Fruit fly (Drosophila melanogaster) whole organism, embryonic: Measurements from ENCODE around the gene dgt1.
A peak's percentile ranks its signal among the peaks of the same experiment; 100 is the strongest.

Source experiments
- CG10147 ChIP-seq: fragments of 200-800 bp; sonication (Bioruptor generic); optimal IDR thresholded peaks from 2 replicates; lab custom pipeline; 2019; ENCODE audit warnings: missing biosample characterization, mild to moderate bottlenecking, missing genetic modification characterization, moderate library complexity
- CG1024 ChIP-seq: fragments of 200-800 bp; sonication (Bioruptor generic); IDR thresholded peaks from 2 replicates; pipeline ENCODE4 v1.3.6; 2022; ENCODE audit warnings: missing biosample characterization, missing genetic modification characterization
- CG10654 ChIP-seq: fragments of 200-800 bp; sonication (Bioruptor generic); optimal IDR thresholded peaks from 2 replicates; lab custom pipeline; 2016; ENCODE audit warnings: missing biosample characterization, missing genetic modification characterization
- CG11247 ChIP-seq: fragments of 200-800 bp; sonication (Bioruptor generic); IDR thresholded peaks from 2 replicates; pipeline ENCODE4 v1.3.6; 2022; ENCODE audit warnings: missing biosample characterization, missing genetic modification characterization
- CG12155 ChIP-seq: fragments of 200-800 bp; sonication (Bioruptor generic); optimal IDR thresholded peaks from 3 replicates; lab custom pipeline; 2016; ENCODE audit warnings: missing biosample characterization, missing genetic modification characterization
- CG14667 ChIP-seq: fragments of 200-800 bp; sonication (Bioruptor generic); IDR thresholded peaks from 2 replicates; pipeline ENCODE4 v1.3.6; 2022; ENCODE audit warnings: missing biosample characterization, missing genetic modification characterization
- CG1603 ChIP-seq: fragments of 200-800 bp; sonication (Bioruptor generic); optimal IDR thresholded peaks from 2 replicates; lab custom pipeline; 2019; ENCODE audit warnings: missing biosample characterization, mild to moderate bottlenecking, missing genetic modification characterization, moderate library complexity
- CG16863 ChIP-seq: fragments of 200-800 bp; sonication (Bioruptor generic); optimal IDR thresholded peaks from 3 replicates; lab custom pipeline; 2016; ENCODE audit warnings: missing biosample characterization, missing genetic modification characterization
- CG18262 ChIP-seq: fragments of 200-800 bp; optimal IDR thresholded peaks from 3 replicates; lab custom pipeline; 2019; ENCODE audit warnings: missing biosample characterization, mild to moderate bottlenecking, missing genetic modification characterization, moderate library complexity
- CG34376 ChIP-seq: fragments of 200-800 bp; sonication (Bioruptor generic); optimal IDR thresholded peaks from 2 replicates; lab custom pipeline; 2018; ENCODE audit warnings: missing biosample characterization, mild to moderate bottlenecking, missing genetic modification characterization
- CG4328 ChIP-seq: fragments of 200-800 bp; sonication (Bioruptor generic); optimal IDR thresholded peaks from 3 replicates; lab custom pipeline; 2017; ENCODE audit warnings: missing biosample characterization, missing genetic modification reagents, missing genetic modification characterization
- CG4360 ChIP-seq: fragments of 200-800 bp; sonication (Bioruptor generic); IDR thresholded peaks from 2 replicates; pipeline ENCODE4 v1.3.6; 2022; ENCODE audit warnings: missing biosample characterization, missing genetic modification characterization
- CG6813 ChIP-seq: fragments of 200-800 bp; sonication (Bioruptor generic); optimal IDR thresholded peaks from 2 replicates; lab custom pipeline; 2017; ENCODE audit warnings: missing biosample characterization, missing genetic modification characterization, mild to moderate bottlenecking, moderate library complexity, missing genetic modification reagents
- CG7556 ChIP-seq: fragments of 200-800 bp; sonication (Bioruptor generic); optimal IDR thresholded peaks from 2 replicates; lab custom pipeline; 2017; ENCODE audit warnings: missing biosample characterization, mild to moderate bottlenecking, missing genetic modification characterization
- CG7745 ChIP-seq: fragments of 200-800 bp; sonication (Bioruptor generic); optimal IDR thresholded peaks from 2 replicates; lab custom pipeline; 2018; ENCODE audit warnings: missing biosample characterization, mild to moderate bottlenecking, missing genetic modification characterization, moderate library complexity
- CG8388 ChIP-seq: fragments of 200-800 bp; sonication (Bioruptor generic); optimal IDR thresholded peaks from 2 replicates; lab custom pipeline; 2019; ENCODE audit warnings: missing biosample characterization, mild to moderate bottlenecking, missing genetic modification characterization, moderate library complexity
- Chrac-16 ChIP-seq: fragments of 200-800 bp; sonication (Bioruptor generic); optimal IDR thresholded peaks from 3 replicates; lab custom pipeline; 2016; ENCODE audit warnings: missing biosample characterization, missing genetic modification characterization
- CkIIα-i1 ChIP-seq: fragments of 200-800 bp; sonication (Bioruptor generic); IDR thresholded peaks from 2 replicates; pipeline ENCODE4 v1.3.6; 2022; ENCODE audit warnings: missing biosample characterization, missing genetic modification characterization
- D19A ChIP-seq: fragments of 200-800 bp; optimal IDR thresholded peaks from 3 replicates; lab custom pipeline; 2019; ENCODE audit warnings: missing biosample characterization, mild to moderate bottlenecking, missing genetic modification characterization, moderate library complexity
- Deaf1 ChIP-seq: fragments of 200-800 bp; optimal IDR thresholded peaks from 3 replicates; lab custom pipeline; 2019; ENCODE audit warnings: missing biosample characterization, mild to moderate bottlenecking, missing genetic modification characterization, moderate library complexity
- Dip2 ChIP-seq: fragments of 200-800 bp; sonication (Bioruptor generic); IDR thresholded peaks from 2 replicates; pipeline ENCODE4 v1.3.6; 2022; ENCODE audit warnings: missing biosample characterization, missing genetic modification characterization
- Ets65A ChIP-seq: fragments of 200-800 bp; sonication (Bioruptor generic); peaks from one replicate; lab custom pipeline; 2016; ENCODE audit warnings: missing biosample characterization, missing genetic modification characterization
- Gug ChIP-seq: fragments of 200-800 bp; sonication (Bioruptor generic); IDR thresholded peaks from 4 replicates; pipeline ENCODE4 v1.3.6; 2022; ENCODE audit warnings: missing biosample characterization, missing genetic modification characterization
- HLHmδ ChIP-seq: fragments of 200-800 bp; sonication (Bioruptor generic); optimal IDR thresholded peaks from 2 replicates; lab custom pipeline; 2018; ENCODE audit warnings: missing biosample characterization, mild to moderate bottlenecking, missing genetic modification characterization, moderate library complexity
- Jarid2 ChIP-seq: fragments of 200-800 bp; sonication (Bioruptor generic); optimal IDR thresholded peaks from 3 replicates; lab custom pipeline; 2017; ENCODE audit warnings: mild to moderate bottlenecking, missing biosample characterization, missing genetic modification reagents, missing genetic modification characterization
- Poxn ChIP-seq: fragments of 200-800 bp; sonication (Bioruptor generic); IDR thresholded peaks from 2 replicates; pipeline ENCODE4 v1.3.6; 2022; ENCODE audit warnings: missing biosample characterization, missing genetic modification characterization
- Ptx1 ChIP-seq: fragments of 200-800 bp; sonication (Bioruptor generic); IDR thresholded peaks from 2 replicates; pipeline ENCODE4 v1.3.6; 2022; ENCODE audit warnings: missing biosample characterization, missing genetic modification characterization
- TFAM ChIP-seq: fragments of 200-800 bp; sonication (Bioruptor generic); optimal IDR thresholded peaks from 2 replicates; lab custom pipeline; 2017; ENCODE audit warnings: missing biosample characterization, missing genetic modification characterization, inconsistent platforms
- Vsx1 ChIP-seq: fragments of 200-800 bp; sonication (Bioruptor generic); optimal IDR thresholded peaks from 2 replicates; lab custom pipeline; 2017; ENCODE audit warnings: missing biosample characterization, mild to moderate bottlenecking, missing genetic modification characterization, missing genetic modification reagents
- ac ChIP-seq: fragments of 200-800 bp; sonication (Bioruptor generic); optimal IDR thresholded peaks from 3 replicates; lab custom pipeline; 2017; ENCODE audit warnings: missing biosample characterization, mild to moderate bottlenecking, missing genetic modification characterization
- al ChIP-seq: fragments of 200-800 bp; sonication (Bioruptor generic); IDR thresholded peaks from 2 replicates; pipeline ENCODE4 v1.3.6; 2022; ENCODE audit warnings: missing biosample characterization, missing genetic modification characterization
- btn ChIP-seq: fragments of 200-800 bp; sonication (Bioruptor generic); optimal IDR thresholded peaks from 2 replicates; lab custom pipeline; 2016; ENCODE audit warnings: missing biosample characterization, missing genetic modification characterization
- ems ChIP-seq: fragments of 200-800 bp; sonication (Bioruptor generic); optimal IDR thresholded peaks from 3 replicates; lab custom pipeline; 2016; ENCODE audit warnings: missing biosample characterization, missing genetic modification characterization
- en ChIP-seq: fragments of 200-800 bp; sonication (Bioruptor generic); optimal IDR thresholded peaks from 2 replicates; lab custom pipeline; 2016; ENCODE audit warnings: missing biosample characterization, missing genetic modification characterization
- ewg ChIP-seq: fragments of 200-800 bp; sonication (Bioruptor generic); optimal IDR thresholded peaks from 3 replicates; lab custom pipeline; 2017; ENCODE audit warnings: mild to moderate bottlenecking, missing biosample characterization, missing genetic modification reagents, missing genetic modification characterization
- grau ChIP-seq: fragments of 200-800 bp; optimal IDR thresholded peaks from 3 replicates; lab custom pipeline; 2019; ENCODE audit warnings: missing biosample characterization, mild to moderate bottlenecking, missing genetic modification characterization, moderate library complexity
- gro ChIP-seq: fragments of 200-800 bp; sonication (Bioruptor generic); optimal IDR thresholded peaks from 2 replicates; lab custom pipeline; 2016; ENCODE audit warnings: missing biosample characterization, missing genetic modification characterization
- h ChIP-seq: fragments of >200 bp; optimal IDR thresholded peaks from 2 replicates; lab custom pipeline; 2017
- ken ChIP-seq: fragments of 200-800 bp; sonication (Bioruptor generic); IDR thresholded peaks from 3 replicates; pipeline ENCODE4 v1.3.6; 2022; ENCODE audit warnings: missing biosample characterization, missing genetic modification characterization
- kni ChIP-seq: fragments of 200-800 bp; sonication (Bioruptor generic); optimal IDR thresholded peaks from 3 replicates; lab custom pipeline; 2017; ENCODE audit warnings: mild to moderate bottlenecking, missing biosample characterization, missing genetic modification reagents, missing genetic modification characterization
- mirr ChIP-seq: fragments of 200-800 bp; sonication (Bioruptor generic); optimal IDR thresholded peaks from 3 replicates; lab custom pipeline; 2018; ENCODE audit warnings: missing biosample characterization, mild to moderate bottlenecking, missing genetic modification characterization
- nau ChIP-seq: fragments of 200-800 bp; sonication (Bioruptor generic); optimal IDR thresholded peaks from 3 replicates; lab custom pipeline; 2017; ENCODE audit warnings: missing biosample characterization, mild to moderate bottlenecking, missing genetic modification characterization, missing genetic modification reagents
- pan ChIP-seq, 4 experiments: fragments of >200 bp in 3 of 4; fragments of 200-800 bp in 1 of 4; sonication (Bioruptor generic) in 1 of 4; optimal IDR thresholded peaks in 3 of 4; IDR thresholded peaks in 1 of 4; 2 replicates each; pipeline versions ENCODE4 v1.3.6 to Lab custom; 2017 to 2022; ENCODE audit warnings: missing biosample characterization in 2 of 4, missing genetic modification characterization in 2 of 4, mixed read lengths in 1 of 4
- phol ChIP-seq: fragments of 200-800 bp; sonication (Bioruptor generic); optimal IDR thresholded peaks from 3 replicates; lab custom pipeline; 2018; ENCODE audit warnings: missing biosample characterization, mild to moderate bottlenecking, missing genetic modification characterization, moderate library complexity
- pzg ChIP-seq: fragments of 200-800 bp; sonication (Bioruptor generic); optimal IDR thresholded peaks from 3 replicates; lab custom pipeline; 2018; ENCODE audit warnings: missing biosample characterization, mild to moderate bottlenecking, missing genetic modification characterization, moderate library complexity
- seq ChIP-seq: fragments of 200-800 bp; sonication (Bioruptor generic); IDR thresholded peaks from 2 replicates; pipeline ENCODE4 v1.3.6; 2022; ENCODE audit warnings: missing biosample characterization, missing genetic modification characterization
- slou ChIP-seq: fragments of 200-800 bp; sonication (Bioruptor generic); optimal IDR thresholded peaks from 3 replicates; lab custom pipeline; 2016; ENCODE audit warnings: missing biosample characterization, missing genetic modification characterization
- tin ChIP-seq: fragments of 200-800 bp; sonication (Bioruptor generic); optimal IDR thresholded peaks from 3 replicates; lab custom pipeline; 2016; ENCODE audit warnings: missing biosample characterization, missing genetic modification characterization
- tna ChIP-seq: fragments of 200-800 bp; sonication (Bioruptor generic); IDR thresholded peaks from 2 replicates; pipeline ENCODE4 v1.3.6; 2022; ENCODE audit warnings: missing biosample characterization, missing genetic modification characterization; ENCODE audit not compliant: partially characterized antibody
- vvl ChIP-seq: fragments of 200-800 bp; sonication (Bioruptor generic); IDR thresholded peaks from 2 replicates; pipeline ENCODE4 v1.3.6; 2022; ENCODE audit warnings: missing biosample characterization, missing genetic modification characterization
- wor ChIP-seq: fragments of 200-800 bp; sonication (Bioruptor generic); IDR thresholded peaks from 2 replicates; pipeline ENCODE4 v1.3.6; 2022; ENCODE audit warnings: missing biosample characterization, missing genetic modification characterization

Gene dgt1

dm6 chr3R:29894393-29894792, 37.1 kb upstream of the dgt1 start (continued):
- no peak for TF ChIP-seq CG7745 (tag; lab: Kevin White, UChicago)
- peak; percentile 24 for TF ChIP-seq slou (GFP tag; lab: Kevin White, UChicago)
- TF ChIP-seq CG6813 (GFP tag; lab: Kevin White, UChicago) = peak; percentile 11
- peak; percentile 26 for TF ChIP-seq ems (GFP tag; lab: Kevin White, UChicago)
- TF ChIP-seq CG14667 (GFP tag; lab: Robert Waterston, UW) = peak; percentile 43; the same call in 1 of the 2 replicates
- TF ChIP-seq CG18262 (tag; lab: Kevin White, UChicago) = peak; percentile 67
- TF ChIP-seq CG11247 (GFP tag; lab: Robert Waterston, UW) = peak; percentile 58
- TF ChIP-seq pan (optimal IDR thresholded peaks at IDR 0.05; lab: Kevin White, UChicago) = no peak
- peak in 1 of 2 experiments; percentile 57 for TF ChIP-seq pan (GFP tag; optimal IDR thresholded peaks at IDR 0.05 in 1 of 2, IDR thresholded peaks at IDR 0.05 in 1 of 2)
- TF ChIP-seq CG16863 (GFP tag; lab: Kevin White, UChicago) = peak; percentile 14
- peak; percentile 80 for TF ChIP-seq Ets65A (GFP tag; lab: Kevin White, UChicago)
- no peak for TF ChIP-seq TFAM (GFP tag; lab: Kevin White, UChicago)
- TF ChIP-seq CG8388 (GFP tag; lab: Kevin White, UChicago) = peak; percentile 23
- TF ChIP-seq tin = peak; percentile 11
- peak; percentile 69 for TF ChIP-seq phol (tag; lab: Kevin White, UChicago)
- TF ChIP-seq CG10654 = peak; percentile 25
- peak; percentile 14 for TF ChIP-seq mirr (GFP tag; lab: Kevin White, UChicago)
- no peak for TF ChIP-seq CkIIα-i1 (GFP tag; lab: Robert Waterston, UW)
- no peak for TF ChIP-seq Jarid2
- peak; percentile 52 for TF ChIP-seq D19A
- TF ChIP-seq kni (GFP tag; lab: Kevin White, UChicago) = no peak
- TF ChIP-seq vvl (GFP tag; lab: Robert Waterston, UW) = peak; percentile 51; the same call in 1 of the 2 replicates
- TF ChIP-seq CG4328 (GFP tag; lab: Kevin White, UChicago) = peak; percentile 8
- TF ChIP-seq pzg (GFP tag; lab: Kevin White, UChicago) = no peak
- peak; percentile 32 for TF ChIP-seq wor
- peak; percentile 50 for TF ChIP-seq CG7556
- no peak for TF ChIP-seq HLHmδ (GFP tag; lab: Kevin White, UChicago)
- TF ChIP-seq en (GFP tag; lab: Kevin White, UChicago) = no peak
- TF ChIP-seq gro (GFP tag; lab: Kevin White, UChicago) = peak; percentile 38
- TF ChIP-seq CG10147 (GFP tag; lab: Kevin White, UChicago) = peak; percentile 59
- peak; percentile 57; the same call in 1 of the 2 replicates for TF ChIP-seq seq (GFP tag; lab: Robert Waterston, UW)
- peak; percentile 6 for TF ChIP-seq CG34376
- no peak for TF ChIP-seq ewg (GFP tag; lab: Kevin White, UChicago)
- no peak for TF ChIP-seq CG4360 (GFP tag; lab: Robert Waterston, UW)
- TF ChIP-seq h (lab: Kevin White, UChicago) = no peak
- peak; percentile 33 for TF ChIP-seq Deaf1 (tag; lab: Kevin White, UChicago)
- peak; percentile 12; the same call in 2 of the 4 replicates for TF ChIP-seq Gug (GFP tag; lab: Robert Waterston, UW)
- no peak for TF ChIP-seq ken
- TF ChIP-seq CG12155 (GFP tag; lab: Kevin White, UChicago) = peak; percentile 29
- no peak for TF ChIP-seq ac (GFP tag; lab: Kevin White, UChicago)
- no peak for TF ChIP-seq CG1024
- peak; percentile 59 for TF ChIP-seq Ptx1 (GFP tag; lab: Robert Waterston, UW)
- peak; percentile 79 for TF ChIP-seq grau (tag; lab: Kevin White, UChicago)
- no peak for TF ChIP-seq Dip2 (GFP tag; lab: Robert Waterston, UW)
- TF ChIP-seq btn = no peak
- no peak for TF ChIP-seq Poxn (GFP tag; lab: Robert Waterston, UW)
- TF ChIP-seq nau = no peak
- peak; percentile 19 for TF ChIP-seq Vsx1 (GFP tag; lab: Kevin White, UChicago)
- peak; percentile 52 for TF ChIP-seq CG1603 (tag; lab: Kevin White, UChicago)
- no peak for TF ChIP-seq tna (GFP tag; lab: Robert Waterston, UW)
- peak; percentile 76 for TF ChIP-seq al
- TF ChIP-seq Chrac-16 (GFP tag; lab: Kevin White, UChicago) = peak; percentile 7
